Worm (Caenorhabditis elegans): ENCODE measurements around the gene T04C12.8.

The T04C12.8 gene

ce11 chrV:11057043-11057442, 12.1 kb downstream of the T04C12.8 start, which contains the start of gene srh-75:
TSS of gene srh-75 (minus strand) at chrV:11057143.
- no peak for TF ChIP-seq aly-2 (tag; optimal IDR thresholded peaks at IDR 0.05)
- no peak for TF ChIP-seq C34B4.2 (tag; optimal IDR thresholded peaks at IDR 0.05)
- TF ChIP-seq rnt-1 (tag; optimal IDR thresholded peaks at IDR 0.05), result no peak

ce11 chrV:11056484-11056883, 12.7 kb downstream of the T04C12.8 start:
- TF ChIP-seq mef-2 (tag; optimal IDR thresholded peaks at IDR 0.05) (no peak), ces-1 (GFP tag; optimal IDR thresholded peaks at IDR 0.05) (no peak), sox-4 (tag; optimal IDR thresholded peaks at IDR 0.05) (no peak), lin-14 (GFP tag; optimal IDR thresholded peaks at IDR 0.05) (no peak), ceh-82 (tag; optimal IDR thresholded peaks at IDR 0.05) (no peak), pag-3 (tag; optimal IDR thresholded peaks at IDR 0.05; ENCODE audit: borderline replicate concordance, insufficient read depth) (no peak), pax-3 (tag; optimal IDR thresholded peaks at IDR 0.05) (no peak)

ce11 chrV:11053827-11054226, 15.3 kb downstream of the T04C12.8 start, which contains the start of gene T04C12.7:
TSS of gene T04C12.7 (plus strand) at chrV:11054127.
- TF ChIP-seq hlh-4 (tag; optimal IDR thresholded peaks at IDR 0.05) (no peak), elt-2 (tag; optimal IDR thresholded peaks at IDR 0.05) (no peak), nhr-71 (tag; optimal IDR thresholded peaks at IDR 0.05) (no peak), efl-3 (GFP tag; optimal IDR thresholded peaks at IDR 0.05) (no peak), grh-1 (GFP tag; IDR thresholded peaks at IDR 0.05) (no peak), fkh-10 (GFP tag; optimal IDR thresholded peaks at IDR 0.05) (no peak), ztf-11 (tag; optimal IDR thresholded peaks at IDR 0.05) (no peak), pax-3 (tag; optimal IDR thresholded peaks at IDR 0.05) (no peak), snpc-4 (tag; optimal IDR thresholded peaks at IDR 0.05) (no peak), nhr-237 (tag; optimal IDR thresholded peaks at IDR 0.05) (no peak), egl-27 (tag; optimal IDR thresholded peaks at IDR 0.05) (no peak), nhr-47 (tag; optimal IDR thresholded peaks at IDR 0.05) (no peak)

DNA sequence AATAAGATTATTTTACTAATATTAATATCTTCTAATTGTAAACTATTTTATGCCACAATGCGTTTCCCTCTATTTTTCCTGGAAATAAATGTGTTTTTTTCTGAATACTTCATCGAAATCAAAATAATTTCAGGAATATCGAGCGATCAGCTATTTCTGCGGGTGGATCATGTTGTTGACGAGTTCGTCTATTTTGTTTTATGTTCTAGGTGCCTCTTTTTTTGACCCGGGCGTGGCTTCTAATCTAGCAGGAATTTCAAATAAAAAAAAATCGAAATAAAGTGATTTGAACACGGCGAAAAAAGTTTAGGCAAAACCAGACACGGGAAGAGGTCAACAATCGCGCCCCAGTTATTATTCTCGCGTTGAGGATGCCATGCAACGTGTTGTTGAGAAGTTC, 17.2 kb downstream of the T04C12.8 start, which contains the start of gene T04C12.33:
T04C12.33 (plus strand) TSS at position 301 of the 400 bp plus-strand sequence.
- TF ChIP-seq nhr-47 (tag; optimal IDR thresholded peaks at IDR 0.05) (no peak), nhr-71 (tag; optimal IDR thresholded peaks at IDR 0.05) (peak; percentile 13)

DNA sequence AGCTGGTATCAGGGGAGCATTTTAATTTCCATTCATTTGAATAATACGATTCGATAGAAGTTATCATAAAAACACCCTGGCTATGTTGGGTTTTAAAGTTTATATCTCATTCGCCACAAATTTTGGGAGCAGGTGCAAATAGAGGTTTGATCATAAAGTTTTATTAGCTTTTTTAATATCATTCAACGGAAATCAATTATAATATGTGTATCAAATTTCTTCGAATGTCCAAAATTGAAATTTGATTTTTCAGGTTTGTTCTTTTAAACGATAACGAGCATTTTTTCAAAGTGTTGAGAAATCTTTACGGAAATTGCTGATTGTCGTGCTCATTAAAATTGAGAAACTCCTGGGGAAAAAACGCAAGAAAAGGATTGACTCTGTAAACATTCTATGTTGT, 20.5 kb downstream of the T04C12.8 start, which contains the start of gene srh-74:
srh-74 (minus strand) TSS at position 101 of the 400 bp plus-strand sequence.
- TF ChIP-seq snpc-4 (tag; optimal IDR thresholded peaks at IDR 0.05), result no peak
- TF ChIP-seq unc-130 (tag; optimal IDR thresholded peaks at IDR 0.05), result no peak
- no peak for TF ChIP-seq isw-1 (GFP tag; IDR thresholded peaks at IDR 0.05)
- TF ChIP-seq pag-3 (tag; optimal IDR thresholded peaks at IDR 0.05; ENCODE audit: borderline replicate concordance, insufficient read depth), result no peak
- TF ChIP-seq pqm-1 (tag; optimal IDR thresholded peaks at IDR 0.05), result no peak
- TF ChIP-seq hlh-17 (GFP tag; optimal IDR thresholded peaks at IDR 0.05; ENCODE audit: borderline replicate concordance), result no peak
- TF ChIP-seq ztf-4 (tag; optimal IDR thresholded peaks at IDR 0.05), result no peak
- TF ChIP-seq rnt-1 (tag; optimal IDR thresholded peaks at IDR 0.05), result no peak
- TF ChIP-seq skn-1 (tag; optimal IDR thresholded peaks at IDR 0.05), result no peak
- no peak for TF ChIP-seq ceh-63 (GFP tag; optimal IDR thresholded peaks at IDR 0.05)
- no peak for TF ChIP-seq fos-1 (tag; optimal IDR thresholded peaks at IDR 0.05)
- no peak for TF ChIP-seq irx-1 (tag; optimal IDR thresholded peaks at IDR 0.05)
- no peak for TF ChIP-seq Y116A8C.19 (tag; optimal IDR thresholded peaks at IDR 0.05; ENCODE audit: borderline replicate concordance)
- TF ChIP-seq ces-1 (GFP tag; optimal IDR thresholded peaks at IDR 0.05), result no peak
- TF ChIP-seq jun-1 (tag; optimal IDR thresholded peaks at IDR 0.05), result no peak

- peak; percentile 73 for TF ChIP-seq nhr-20 (tag; optimal IDR thresholded peaks at IDR 0.05)
- TF ChIP-seq lin-35 (GFP tag; optimal IDR thresholded peaks at IDR 0.05), result peak in 1 of 2 experiments; percentile 6
- no peak for TF ChIP-seq fkh-10 (GFP tag; optimal IDR thresholded peaks at IDR 0.05)
- no peak for TF ChIP-seq lsy-2 (tag; optimal IDR thresholded peaks at IDR 0.05)
Measured at ce11 chrV:11046730-11047129, 22.4 kb downstream of the T04C12.8 start, which contains the start of gene dhs-18. TSS of gene dhs-18 (minus strand) at chrV:11046833.

Measured in whole organism, L1 larva.